Worm (Caenorhabditis elegans) whole organism, L2 larva: ENCODE data around the gene C03H12.1.

ENCODE experiments used
- C34F6.9 ChIP-seq: fragments of 150-350 bp; optimal IDR thresholded peaks from 2 replicates; lab custom pipeline; 2014; ENCODE audit warnings: missing biosample characterization, missing genetic modification characterization
- F13H6.1 ChIP-seq: sonication (generic microtip); optimal IDR thresholded peaks from 2 replicates; lab custom pipeline; 2016; ENCODE audit warnings: missing genetic modification characterization, missing compliant biosample characterization
- R02D3.7 ChIP-seq: fragments of 150-350 bp; optimal IDR thresholded peaks from 2 replicates; lab custom pipeline; 2014; ENCODE audit warnings: missing biosample characterization, missing genetic modification characterization
- Y55F3AM.14 ChIP-seq: fragments of 200-800 bp; sonication (Bioruptor generic); optimal IDR thresholded peaks from 2 replicates; lab custom pipeline; 2018; ENCODE audit warnings: mild to moderate bottlenecking, missing genetic modification characterization, missing compliant biosample characterization
- ZK546.5 ChIP-seq: sonication (generic microtip); optimal IDR thresholded peaks from 2 replicates; lab custom pipeline; 2017; ENCODE audit warnings: missing biosample characterization, missing genetic modification characterization
- aly-2 ChIP-seq: fragments of 150-350 bp; optimal IDR thresholded peaks from 2 replicates; lab custom pipeline; 2014; ENCODE audit warnings: missing biosample characterization, missing genetic modification characterization
- blmp-1 ChIP-seq: sonication (generic microtip); optimal IDR thresholded peaks from 2 replicates; lab custom pipeline; 2017; ENCODE audit warnings: missing genetic modification characterization, mild to moderate bottlenecking, missing compliant biosample characterization, antibody characterized with exemption, moderate library complexity; ENCODE audit not compliant: insufficient read depth
- ceh-82 ChIP-seq: fragments of 150-350 bp; optimal IDR thresholded peaks from 2 replicates; lab custom pipeline; 2014; ENCODE audit warnings: missing biosample characterization, missing genetic modification characterization
- crh-2 ChIP-seq: sonication (generic microtip); optimal IDR thresholded peaks from 2 replicates; lab custom pipeline; 2017; ENCODE audit warnings: missing biosample characterization, missing genetic modification characterization
- dmd-4 ChIP-seq: sonication (generic microtip); optimal IDR thresholded peaks from 2 replicates; lab custom pipeline; 2017; ENCODE audit warnings: missing biosample characterization, missing genetic modification characterization
- egl-27 ChIP-seq: sonication (generic microtip); optimal IDR thresholded peaks from 3 replicates; lab custom pipeline; 2017; ENCODE audit warnings: missing biosample characterization, missing genetic modification reagents, missing genetic modification characterization
- elt-1 ChIP-seq: fragments of 150-350 bp; optimal IDR thresholded peaks from 2 replicates; lab custom pipeline; 2014; ENCODE audit warnings: missing biosample characterization, missing genetic modification characterization
- elt-3 ChIP-seq: sonication (generic microtip); optimal IDR thresholded peaks from 2 replicates; lab custom pipeline; 2017; ENCODE audit warnings: missing biosample characterization, missing genetic modification characterization
- fos-1 ChIP-seq: fragments of 150-350 bp; optimal IDR thresholded peaks from 2 replicates; lab custom pipeline; 2014; ENCODE audit warnings: missing biosample characterization, missing genetic modification characterization
- gmeb-1 ChIP-seq: fragments of 150-350 bp; optimal IDR thresholded peaks from 2 replicates; lab custom pipeline; 2014; ENCODE audit warnings: missing biosample characterization, missing genetic modification characterization
- lin-11 ChIP-seq: fragments of 150-350 bp; sonication (generic microtip); optimal IDR thresholded peaks from 2 replicates; lab custom pipeline; 2014; ENCODE audit warnings: missing biosample characterization, missing genetic modification characterization, inconsistent platforms, mixed read lengths
- lin-13 ChIP-seq: fragments of 150-350 bp; optimal IDR thresholded peaks from 2 replicates; lab custom pipeline; 2014; ENCODE audit warnings: missing biosample characterization, missing genetic modification reagents, missing genetic modification characterization
- lin-39 ChIP-seq: fragments of 150-350 bp; optimal IDR thresholded peaks from 2 replicates; lab custom pipeline; 2014; ENCODE audit warnings: missing biosample characterization, missing genetic modification reagents, missing genetic modification characterization
- lsy-2 ChIP-seq, 2 experiments: fragments of 150-350 bp in 1 of 2; sonication (generic microtip) in 1 of 2; optimal IDR thresholded peaks; 2 replicates each; lab custom pipeline; 2014 to 2017; ENCODE audit warnings: missing biosample characterization in 2 of 2, missing genetic modification characterization in 2 of 2
- mbf-1 ChIP-seq: sonication (generic microtip); optimal IDR thresholded peaks from 2 replicates; lab custom pipeline; 2017; ENCODE audit warnings: missing biosample characterization, missing genetic modification characterization
- mdl-1 ChIP-seq, 2 experiments: fragments of 150-350 bp in 1 of 2; sonication (generic microtip) in 1 of 2; optimal IDR thresholded peaks; 2 replicates each; lab custom pipeline; 2017; ENCODE audit warnings: missing biosample characterization in 2 of 2, missing genetic modification characterization in 2 of 2
- nhr-10 ChIP-seq: sonication (generic microtip); optimal IDR thresholded peaks from 2 replicates; lab custom pipeline; 2017; ENCODE audit warnings: missing biosample characterization, missing genetic modification characterization
- nhr-12 ChIP-seq: fragments of 150-350 bp; optimal IDR thresholded peaks from 2 replicates; lab custom pipeline; 2014; ENCODE audit warnings: missing biosample characterization, missing genetic modification characterization
- nhr-129 ChIP-seq: fragments of 150-350 bp; optimal IDR thresholded peaks from 2 replicates; lab custom pipeline; 2014; ENCODE audit warnings: missing biosample characterization, missing genetic modification characterization
- nhr-21 ChIP-seq: fragments of 150-350 bp; optimal IDR thresholded peaks from 2 replicates; lab custom pipeline; 2014; ENCODE audit warnings: missing biosample characterization, missing genetic modification characterization
- nhr-237 ChIP-seq: fragments of 150-350 bp; optimal IDR thresholded peaks from 2 replicates; lab custom pipeline; 2014; ENCODE audit warnings: missing biosample characterization, missing genetic modification characterization
- nhr-25 ChIP-seq: fragments of 150-350 bp; sonication (generic microtip); optimal IDR thresholded peaks from 3 replicates; lab custom pipeline; 2014; ENCODE audit warnings: missing biosample characterization, missing genetic modification characterization
- nhr-77 ChIP-seq: fragments of 150-350 bp; optimal IDR thresholded peaks from 2 replicates; lab custom pipeline; 2014; ENCODE audit warnings: missing biosample characterization, missing genetic modification characterization
- peb-1 ChIP-seq: fragments of 150-350 bp; optimal IDR thresholded peaks from 2 replicates; lab custom pipeline; 2014; ENCODE audit warnings: missing biosample characterization, missing genetic modification characterization
- sem-4 ChIP-seq: fragments of 150-350 bp; optimal IDR thresholded peaks from 2 replicates; lab custom pipeline; 2014; ENCODE audit warnings: missing biosample characterization, missing genetic modification reagents, missing genetic modification characterization
- skn-1 ChIP-seq: sonication (generic microtip); optimal IDR thresholded peaks from 2 replicates; lab custom pipeline; 2017; ENCODE audit warnings: missing biosample characterization, missing genetic modification characterization
- sma-3 ChIP-seq: sonication (generic microtip); optimal IDR thresholded peaks from 2 replicates; lab custom pipeline; 2016; ENCODE audit warnings: missing genetic modification reagents, missing genetic modification characterization, missing compliant biosample characterization
- sma-9 ChIP-seq, 2 experiments: fragments of 150-350 bp in 1 of 2; sonication (generic microtip) in 1 of 2; optimal IDR thresholded peaks; 2 replicates each; lab custom pipeline; 2014 to 2016; ENCODE audit warnings: missing genetic modification characterization in 2 of 2, mild to moderate bottlenecking in 1 of 2, missing biosample characterization in 1 of 2, missing compliant biosample characterization in 1 of 2, missing genetic modification reagents in 1 of 2, moderate library complexity in 1 of 2
- snpc-4 ChIP-seq: fragments of 150-350 bp; optimal IDR thresholded peaks from 2 replicates; lab custom pipeline; 2014; ENCODE audit warnings: missing biosample characterization, missing genetic modification characterization
- unc-39 ChIP-seq: fragments of 150-350 bp; optimal IDR thresholded peaks from 2 replicates; lab custom pipeline; 2014; ENCODE audit warnings: missing biosample characterization, missing genetic modification characterization
- unc-55 ChIP-seq: fragments of 150-350 bp; sonication (generic microtip); optimal IDR thresholded peaks from 3 replicates; lab custom pipeline; 2014; ENCODE audit warnings: missing biosample characterization, missing genetic modification reagents, missing genetic modification characterization
- unc-62 ChIP-seq: fragments of 150-350 bp; optimal IDR thresholded peaks from 2 replicates; lab custom pipeline; 2014; ENCODE audit warnings: missing biosample characterization, missing genetic modification reagents, missing genetic modification characterization
- zag-1 ChIP-seq: fragments of 150-350 bp; optimal IDR thresholded peaks from 2 replicates; lab custom pipeline; 2014; ENCODE audit warnings: missing biosample characterization, missing genetic modification characterization
- ztf-1 ChIP-seq: fragments of 200-800 bp; sonication (Bioruptor generic); conservative IDR thresholded peaks from 2 replicates; pipeline ENCODE4 v1.3.6; 2022; ENCODE audit warnings: missing genetic modification characterization, missing compliant biosample characterization
- ztf-11 ChIP-seq: sonication (generic microtip); optimal IDR thresholded peaks from 2 replicates; lab custom pipeline; 2017; ENCODE audit warnings: missing biosample characterization, missing genetic modification characterization
- ztf-4 ChIP-seq: fragments of 150-350 bp; optimal IDR thresholded peaks from 2 replicates; lab custom pipeline; 2014; ENCODE audit warnings: missing biosample characterization, missing genetic modification characterization

The C03H12.1 gene

DNA sequence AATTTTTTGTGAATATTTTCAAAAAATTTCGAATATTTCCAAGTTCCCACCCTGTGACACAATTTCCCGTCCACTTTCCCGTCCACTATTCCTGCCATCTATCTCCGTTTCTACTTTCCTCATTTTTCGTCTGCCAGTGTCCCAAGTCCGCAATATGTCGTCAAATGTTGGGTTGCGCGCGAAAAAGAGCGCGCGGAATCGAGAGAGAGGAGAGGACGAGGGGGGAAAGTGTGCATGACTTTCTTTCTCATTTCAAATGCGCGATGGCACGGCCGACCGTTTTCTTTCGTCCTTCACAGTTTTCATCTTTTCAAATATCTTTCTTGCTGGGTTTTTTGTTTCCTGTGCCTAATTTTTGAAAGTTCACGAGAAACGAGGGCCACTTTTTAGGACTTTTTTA lies 35.7 kb downstream of the C03H12.1 start (continued):
- TF ChIP-seq fos-1 (tag; lab: Kevin White, UChicago) (peak; percentile 43), snpc-4 (tag; lab: Kevin White, UChicago) (peak; percentile 34), F13H6.1 (tag; lab: Kevin White, UChicago) (peak; percentile 66), ztf-1 (GFP tag; lab: Robert Waterston, UW) (no peak), unc-39 (no peak), sma-3 (GFP tag; lab: Kevin White, UChicago) (peak; percentile 35), Y55F3AM.14 (GFP tag; lab: Kevin White, UChicago) (no peak), ceh-82 (tag; lab: Kevin White, UChicago) (no peak), aly-2 (no peak), lin-13 (GFP tag; lab: Kevin White, UChicago) (no peak), ztf-11 (no peak), ztf-4 (tag; lab: Kevin White, UChicago) (no peak), lin-39 (tag; lab: Kevin White, UChicago) (no peak), ZK546.5 (no peak), C34F6.9 (tag; lab: Kevin White, UChicago) (peak; percentile 70), sma-9 (GFP tag; optimal IDR thresholded peaks at IDR 0.05; lab: Kevin White, UChicago) (peak; percentile 75), sma-9 (tag; optimal IDR thresholded peaks at IDR 0.05; lab: Kevin White, UChicago) (no peak), nhr-12 (no peak), unc-62 (GFP tag; lab: Kevin White, UChicago) (no peak), crh-2 (tag; lab: Kevin White, UChicago) (peak; percentile 43), unc-55 (peak; percentile 57), elt-3 (tag; lab: Kevin White, UChicago) (no peak)

DNA sequence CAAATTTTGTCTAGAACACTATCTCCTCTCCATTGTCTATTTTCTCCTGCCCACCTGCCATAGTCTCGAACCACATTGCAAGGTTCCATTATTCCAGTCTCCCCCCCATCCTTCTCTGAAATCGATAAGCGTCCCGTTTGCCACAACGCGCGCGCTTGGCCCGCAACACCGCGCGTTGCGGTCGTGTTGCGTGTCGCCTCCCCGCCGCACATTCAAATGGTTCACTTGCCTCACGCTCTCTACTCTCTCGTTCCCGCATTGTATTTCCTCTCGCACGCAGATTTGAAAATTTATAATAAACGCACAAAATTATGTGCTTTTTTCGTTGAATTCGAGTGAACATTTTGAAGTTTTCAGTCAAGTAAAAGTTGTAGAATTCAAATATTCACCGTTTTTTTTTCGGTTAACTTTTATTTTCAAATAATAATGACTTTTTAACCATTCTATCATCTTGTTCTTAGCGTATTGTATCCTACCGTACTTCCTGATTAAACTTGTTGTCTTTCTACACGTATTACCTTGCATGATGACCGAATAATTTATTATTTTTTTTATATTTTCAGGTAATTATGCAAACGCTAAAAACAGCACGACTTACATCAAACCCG lies 36.4 kb downstream of the C03H12.1 start, which contains the start of gene lin-15B:
lin-15B (plus strand) TSS at position 558 of the 608 bp plus-strand sequence.
- TF ChIP-seq unc-55 = no peak

- TF ChIP-seq unc-62 (GFP tag; lab: Kevin White, UChicago) (no peak), R02D3.7 (no peak), nhr-10 (tag; lab: Kevin White, UChicago) (no peak), nhr-21 (no peak), Y55F3AM.14 (GFP tag; lab: Kevin White, UChicago) (no peak), egl-27 (tag; lab: Kevin White, UChicago) (no peak), ztf-4 (tag; lab: Kevin White, UChicago) (no peak), nhr-25 (no peak), ceh-82 (tag; lab: Kevin White, UChicago) (no peak), lin-11 (no peak), zag-1 (no peak), C34F6.9 (tag; lab: Kevin White, UChicago) (no peak), skn-1 (no peak), ZK546.5 (no peak), elt-3 (tag; lab: Kevin White, UChicago) (no peak), nhr-77 (tag; lab: Kevin White, UChicago) (no peak), ztf-11 (no peak), mbf-1 (no peak), sem-4 (tag; lab: Kevin White, UChicago) (no peak), gmeb-1 (tag; lab: Kevin White, UChicago) (no peak)
These were observed 41.1 kb downstream of the C03H12.1 start for ce11 chrX:15730342-15730741.

- TF ChIP-seq nhr-77 (tag; lab: Kevin White, UChicago) (no peak), sem-4 (tag; lab: Kevin White, UChicago) (no peak), unc-62 (GFP tag; lab: Kevin White, UChicago) (no peak), snpc-4 (tag; lab: Kevin White, UChicago) (no peak), mbf-1 (no peak), elt-1 (no peak), R02D3.7 (no peak), mdl-1 (tag; optimal IDR thresholded peaks at IDR 0.05; lab: Kevin White, UChicago) (no peak), ztf-11 (no peak)
These were observed 42.4 kb downstream of the C03H12.1 start, which contains the start of gene lin-15A for ce11 chrX:15731668-15732067. lin-15A (plus strand) TSS chrX:15731968.

ce11 chrX:15736419-15736818 lies 47.2 kb downstream of the C03H12.1 start:
- no peak for TF ChIP-seq ztf-4 (tag; lab: Kevin White, UChicago)
- TF ChIP-seq crh-2 (tag; lab: Kevin White, UChicago) = peak; percentile 89
- peak; percentile 68 for TF ChIP-seq snpc-4 (tag; lab: Kevin White, UChicago)
- peak; percentile 78 for TF ChIP-seq lin-13 (GFP tag; lab: Kevin White, UChicago)
- TF ChIP-seq nhr-129 = peak; percentile 85
- no peak for TF ChIP-seq ztf-11
- no peak for TF ChIP-seq ZK546.5
- TF ChIP-seq ztf-1 (GFP tag; lab: Robert Waterston, UW) = no peak
- no peak for TF ChIP-seq peb-1 (tag; lab: Kevin White, UChicago)
- no peak for TF ChIP-seq F13H6.1 (tag; lab: Kevin White, UChicago)
- TF ChIP-seq nhr-237 (tag; lab: Kevin White, UChicago) = peak; percentile 40
- no peak for TF ChIP-seq unc-39
- no peak for TF ChIP-seq dmd-4
- TF ChIP-seq mdl-1 (tag; optimal IDR thresholded peaks at IDR 0.05; lab: Kevin White, UChicago) = peak in 1 of 2 experiments; percentile 7
- no peak for TF ChIP-seq blmp-1 (tag; lab: Kevin White, UChicago)
- TF ChIP-seq lsy-2 (tag; optimal IDR thresholded peaks at IDR 0.05; lab: Kevin White, UChicago) = peak; percentile 44 to 71
- TF ChIP-seq nhr-12 = no peak
- peak; percentile 86 for TF ChIP-seq nhr-21
- peak; percentile 57 for TF ChIP-seq sem-4 (tag; lab: Kevin White, UChicago)
- TF ChIP-seq ceh-82 (tag; lab: Kevin White, UChicago) = no peak
- TF ChIP-seq C34F6.9 (tag; lab: Kevin White, UChicago) = peak; percentile 32
- TF ChIP-seq nhr-77 (tag; lab: Kevin White, UChicago) = peak; percentile 55
- TF ChIP-seq unc-55 = peak; percentile 54
- TF ChIP-seq R02D3.7 = no peak
- TF ChIP-seq lin-11 = peak; percentile 9
